Worm (Caenorhabditis elegans) whole organism, L3 larva: Measurements from ENCODE around the gene C04G6.11.
A peak's percentile ranks its signal among the peaks of the same experiment; 100 is the strongest.

Experiments
- R02D3.7 ChIP-seq: fragments of 150-350 bp; optimal IDR thresholded peaks from 2 replicates; lab custom pipeline; 2014; ENCODE audit warnings: missing biosample characterization, missing genetic modification characterization
- ZK546.5 ChIP-seq: sonication (generic microtip); optimal IDR thresholded peaks from 2 replicates; lab custom pipeline; 2017; ENCODE audit warnings: missing biosample characterization, missing genetic modification characterization
- aly-2 ChIP-seq: fragments of 150-350 bp; optimal IDR thresholded peaks from 2 replicates; lab custom pipeline; 2014; ENCODE audit warnings: missing biosample characterization, missing genetic modification characterization
- ama-1 ChIP-seq: fragments of 150-350 bp; optimal IDR thresholded peaks from 2 replicates; lab custom pipeline; 2018
- ceh-16 ChIP-seq: sonication (generic microtip); optimal IDR thresholded peaks from 2 replicates; lab custom pipeline; 2017; ENCODE audit warnings: missing biosample characterization, missing genetic modification characterization
- ceh-28 ChIP-seq: fragments of 150-350 bp; optimal IDR thresholded peaks from 2 replicates; lab custom pipeline; 2014; ENCODE audit warnings: missing biosample characterization, missing genetic modification reagents, missing genetic modification characterization
- ceh-82 ChIP-seq: fragments of 150-350 bp; optimal IDR thresholded peaks from 2 replicates; lab custom pipeline; 2014; ENCODE audit warnings: missing biosample characterization, missing genetic modification characterization
- ceh-9 ChIP-seq: sonication (generic microtip); optimal IDR thresholded peaks from 2 replicates; lab custom pipeline; 2018; ENCODE audit warnings: missing biosample characterization, missing genetic modification characterization
- daf-12 ChIP-seq: fragments of 150-350 bp; optimal IDR thresholded peaks from 2 replicates; lab custom pipeline; 2014; ENCODE audit warnings: missing biosample characterization, missing genetic modification reagents, missing genetic modification characterization
- egl-27 ChIP-seq: sonication (generic microtip); optimal IDR thresholded peaks from 4 replicates; lab custom pipeline; 2017; ENCODE audit warnings: missing biosample characterization, missing genetic modification reagents, missing genetic modification characterization
- egl-5 ChIP-seq: fragments of 150-350 bp; optimal IDR thresholded peaks from 2 replicates; lab custom pipeline; 2017; ENCODE audit warnings: missing biosample characterization, missing genetic modification reagents, missing genetic modification characterization, inconsistent platforms
- elt-1 ChIP-seq: fragments of 150-350 bp; optimal IDR thresholded peaks from 2 replicates; lab custom pipeline; 2014; ENCODE audit warnings: missing biosample characterization, missing genetic modification characterization
- elt-2 ChIP-seq: sonication (generic microtip); optimal IDR thresholded peaks from 2 replicates; lab custom pipeline; 2016; ENCODE audit warnings: missing genetic modification reagents, mild to moderate bottlenecking, missing genetic modification characterization, missing compliant biosample characterization
- elt-3 ChIP-seq, 3 experiments: fragments of 150-350 bp in 1 of 3; sonication (generic microtip) in 2 of 3; optimal IDR thresholded peaks; 2 replicates in 2 of 3; 4 replicates in 1 of 3; lab custom pipeline; 2014 to 2017; ENCODE audit warnings: missing biosample characterization in 3 of 3, missing genetic modification characterization in 3 of 3
- eor-1 ChIP-seq, 2 experiments: fragments of 150-350 bp; optimal IDR thresholded peaks; 2 replicates each; lab custom pipeline; 2014 to 2018; ENCODE audit warnings: missing biosample characterization in 2 of 2, missing genetic modification characterization in 2 of 2
- fkh-10 ChIP-seq: sonication (generic microtip); optimal IDR thresholded peaks from 2 replicates; lab custom pipeline; 2017; ENCODE audit warnings: missing biosample characterization, missing genetic modification reagents, missing genetic modification characterization
- fkh-2 ChIP-seq: fragments of 150-350 bp; optimal IDR thresholded peaks from 2 replicates; lab custom pipeline; 2014; ENCODE audit warnings: missing biosample characterization, missing genetic modification reagents, missing genetic modification characterization
- fos-1 ChIP-seq: fragments of 150-350 bp; optimal IDR thresholded peaks from 2 replicates; lab custom pipeline; 2014; ENCODE audit warnings: missing biosample characterization, missing genetic modification characterization
- hmg-11 ChIP-seq: sonication (generic microtip); optimal IDR thresholded peaks from 2 replicates; lab custom pipeline; 2016; ENCODE audit warnings: missing genetic modification characterization, missing compliant biosample characterization
- jun-1 ChIP-seq: fragments of 150-350 bp; optimal IDR thresholded peaks from 2 replicates; lab custom pipeline; 2014; ENCODE audit warnings: missing biosample characterization, missing genetic modification reagents, missing genetic modification characterization
- lin-15B ChIP-seq: fragments of 150-350 bp; optimal IDR thresholded peaks from 2 replicates; lab custom pipeline; 2014; ENCODE audit warnings: missing biosample characterization, missing genetic modification characterization
- lin-39 ChIP-seq: fragments of 150-350 bp; optimal IDR thresholded peaks from 2 replicates; lab custom pipeline; 2018; ENCODE audit warnings: missing biosample characterization, missing genetic modification reagents, missing genetic modification characterization
- lsy-12 ChIP-seq: sonication (generic microtip); optimal IDR thresholded peaks from 2 replicates; lab custom pipeline; 2016; ENCODE audit warnings: mild to moderate bottlenecking, missing genetic modification characterization, missing compliant biosample characterization
- mdl-1 ChIP-seq: fragments of 150-350 bp; optimal IDR thresholded peaks from 2 replicates; lab custom pipeline; 2014; ENCODE audit warnings: missing biosample characterization, missing genetic modification characterization
- mml-1 ChIP-seq: fragments of 150-350 bp; sonication (generic microtip); optimal IDR thresholded peaks from 3 replicates; lab custom pipeline; 2014; ENCODE audit warnings: missing biosample characterization, missing genetic modification characterization
- nfya-1 ChIP-seq: sonication (generic microtip); optimal IDR thresholded peaks from 2 replicates; lab custom pipeline; 2017; ENCODE audit warnings: missing genetic modification characterization, mild to moderate bottlenecking, missing compliant biosample characterization, antibody characterized with exemption, moderate library complexity; ENCODE audit not compliant: insufficient read depth
- nhr-11 ChIP-seq: fragments of 150-350 bp; optimal IDR thresholded peaks from 2 replicates; lab custom pipeline; 2014; ENCODE audit warnings: missing biosample characterization, missing genetic modification characterization
- nhr-12 ChIP-seq: fragments of 150-350 bp; optimal IDR thresholded peaks from 2 replicates; lab custom pipeline; 2014; ENCODE audit warnings: missing biosample characterization, missing genetic modification characterization
- nhr-23 ChIP-seq: fragments of 150-350 bp; optimal IDR thresholded peaks from 2 replicates; lab custom pipeline; 2014; ENCODE audit warnings: missing biosample characterization, missing genetic modification reagents, missing genetic modification characterization
- nhr-237 ChIP-seq: fragments of 150-350 bp; optimal IDR thresholded peaks from 2 replicates; lab custom pipeline; 2014; ENCODE audit warnings: missing biosample characterization, missing genetic modification characterization
- nhr-25 ChIP-seq: sonication (generic microtip); optimal IDR thresholded peaks from 2 replicates; lab custom pipeline; 2017; ENCODE audit warnings: missing biosample characterization, missing genetic modification characterization
- nhr-28 ChIP-seq: fragments of 150-350 bp; optimal IDR thresholded peaks from 2 replicates; lab custom pipeline; 2014; ENCODE audit warnings: missing biosample characterization, missing genetic modification characterization
- nhr-43 ChIP-seq: sonication (generic microtip); optimal IDR thresholded peaks from 2 replicates; lab custom pipeline; 2016; ENCODE audit warnings: mild to moderate bottlenecking, missing genetic modification characterization, missing compliant biosample characterization; ENCODE audit not compliant: poor library complexity, severe bottlenecking
- nhr-67 ChIP-seq: fragments of 150-350 bp; optimal IDR thresholded peaks from 2 replicates; lab custom pipeline; 2014; ENCODE audit warnings: missing biosample characterization, missing genetic modification characterization
- nhr-76 ChIP-seq: fragments of 150-350 bp; sonication (generic microtip); optimal IDR thresholded peaks from 5 replicates; lab custom pipeline; 2014; ENCODE audit warnings: missing biosample characterization, missing genetic modification characterization
- nhr-77 ChIP-seq: fragments of 150-350 bp; optimal IDR thresholded peaks from 2 replicates; lab custom pipeline; 2014; ENCODE audit warnings: missing biosample characterization, missing genetic modification characterization
- pha-4 ChIP-seq: fragments of 150-350 bp; optimal IDR thresholded peaks from 2 replicates; lab custom pipeline; 2014; ENCODE audit warnings: missing biosample characterization, missing genetic modification reagents, missing genetic modification characterization
- pqm-1 ChIP-seq: fragments of 150-350 bp; optimal IDR thresholded peaks from 2 replicates; lab custom pipeline; 2017; ENCODE audit warnings: missing biosample characterization, missing genetic modification characterization, inconsistent platforms
- sea-2 ChIP-seq: fragments of 150-350 bp; sonication (generic microtip); optimal IDR thresholded peaks from 4 replicates; lab custom pipeline; 2014; ENCODE audit warnings: missing biosample characterization, missing genetic modification reagents, missing genetic modification characterization
- skn-1 ChIP-seq: fragments of 150-350 bp; optimal IDR thresholded peaks from 2 replicates; lab custom pipeline; 2014; ENCODE audit warnings: missing biosample characterization, missing genetic modification characterization
- snpc-4 ChIP-seq: fragments of 150-350 bp; optimal IDR thresholded peaks from 2 replicates; lab custom pipeline; 2014; ENCODE audit warnings: missing biosample characterization, missing genetic modification characterization
- tbx-2 ChIP-seq: sonication (generic microtip); optimal IDR thresholded peaks from 2 replicates; lab custom pipeline; 2016; ENCODE audit warnings: mild to moderate bottlenecking, missing genetic modification characterization, missing compliant biosample characterization
- unc-39 ChIP-seq: sonication (generic microtip); optimal IDR thresholded peaks from 4 replicates; lab custom pipeline; 2017; ENCODE audit warnings: missing biosample characterization, missing genetic modification characterization
- zag-1 ChIP-seq: fragments of 150-350 bp; optimal IDR thresholded peaks from 2 replicates; lab custom pipeline; 2014; ENCODE audit warnings: missing biosample characterization, missing genetic modification characterization
- ztf-11 ChIP-seq: fragments of 150-350 bp; optimal IDR thresholded peaks from 2 replicates; lab custom pipeline; 2014; ENCODE audit warnings: missing biosample characterization, missing genetic modification characterization
- ztf-4 ChIP-seq: fragments of 150-350 bp; optimal IDR thresholded peaks from 2 replicates; lab custom pipeline; 2014; ENCODE audit warnings: missing biosample characterization, missing genetic modification characterization

C04G6.11 gene

DNA sequence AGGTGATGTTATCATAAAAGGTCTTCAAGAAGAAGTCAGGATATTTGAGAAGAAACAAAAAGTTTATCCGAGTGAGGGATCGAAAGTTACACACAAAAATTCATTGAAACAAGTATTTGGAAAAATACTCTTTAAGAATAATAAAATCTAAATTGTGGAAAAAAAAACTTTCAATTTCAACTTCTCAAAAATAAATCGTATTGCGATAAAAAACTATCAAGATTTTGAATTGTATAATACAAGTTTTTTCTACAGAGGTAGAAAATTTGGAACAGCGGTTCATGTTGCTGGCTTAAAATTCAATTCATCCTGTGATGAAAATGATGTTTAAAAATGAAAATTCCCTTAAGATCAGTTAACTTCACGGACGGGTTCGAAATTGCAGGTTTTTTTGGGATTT, 8.4 kb upstream of the C04G6.11 start, which contains the start of gene F09C12.8:
TSS of gene F09C12.8 (plus strand) at position 301 of the 400 bp plus-strand sequence.
- TF ChIP-seq R02D3.7 (no peak), jun-1 (tag; lab: Kevin White, UChicago) (no peak), nhr-25 (no peak), egl-27 (tag; lab: Kevin White, UChicago) (no peak), elt-2 (tag; lab: Kevin White, UChicago) (no peak), ceh-16 (tag; lab: Kevin White, UChicago) (no peak), daf-12 (tag; lab: Kevin White, UChicago) (no peak), sea-2 (no peak), fos-1 (no peak), snpc-4 (tag; lab: Kevin White, UChicago) (no peak), nhr-28 (tag; lab: Kevin White, UChicago) (no peak), unc-39 (tag; lab: Kevin White, UChicago) (no peak), ceh-9 (tag; lab: Kevin White, UChicago) (no peak), ceh-82 (tag; lab: Kevin White, UChicago) (no peak), ZK546.5 (tag; lab: Kevin White, UChicago) (no peak), elt-3 (tag; optimal IDR thresholded peaks at IDR 0.05; lab: Kevin White, UChicago) (no peak), nhr-11 (tag; lab: Kevin White, UChicago) (no peak), nhr-67 (tag; lab: Kevin White, UChicago) (no peak), skn-1 (no peak)

DNA sequence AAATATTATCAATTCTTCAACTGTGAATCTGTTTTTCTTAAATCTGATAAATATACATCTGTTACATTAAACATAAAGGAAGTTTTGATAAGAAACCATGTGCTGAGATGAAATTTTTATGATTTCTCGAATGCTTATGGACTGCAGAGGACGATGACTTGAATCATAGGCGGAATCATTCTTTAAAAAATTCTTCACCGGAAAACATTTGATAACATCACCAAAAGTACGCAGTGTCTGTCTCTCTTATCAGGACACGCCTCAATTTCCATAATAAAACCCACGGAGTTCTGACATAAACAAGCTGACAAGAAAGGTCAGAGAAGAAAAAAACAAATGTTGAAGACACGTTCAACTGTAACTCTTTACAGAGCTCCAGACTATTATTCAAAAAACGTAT, 6.1 kb upstream of the C04G6.11 start, which contains the start of gene F09C12.2:
TSS of gene F09C12.2 (plus strand) at position 320 of the 400 bp plus-strand sequence.
- no peak for TF ChIP-seq elt-1 (tag; lab: Kevin White, UChicago)
- TF ChIP-seq ama-1, result no peak
- TF ChIP-seq egl-5 (tag; lab: Kevin White, UChicago), result no peak
- peak; percentile 80 for TF ChIP-seq elt-2 (tag; lab: Kevin White, UChicago)
- TF ChIP-seq pqm-1 (tag; lab: Kevin White, UChicago), result peak; percentile 38
- no peak for TF ChIP-seq mml-1 (tag; lab: Kevin White, UChicago)
- TF ChIP-seq nhr-76, result no peak
- peak; percentile 38 for TF ChIP-seq pha-4 (tag; lab: Kevin White, UChicago)
- TF ChIP-seq jun-1 (tag; lab: Kevin White, UChicago), result peak; percentile 36

DNA sequence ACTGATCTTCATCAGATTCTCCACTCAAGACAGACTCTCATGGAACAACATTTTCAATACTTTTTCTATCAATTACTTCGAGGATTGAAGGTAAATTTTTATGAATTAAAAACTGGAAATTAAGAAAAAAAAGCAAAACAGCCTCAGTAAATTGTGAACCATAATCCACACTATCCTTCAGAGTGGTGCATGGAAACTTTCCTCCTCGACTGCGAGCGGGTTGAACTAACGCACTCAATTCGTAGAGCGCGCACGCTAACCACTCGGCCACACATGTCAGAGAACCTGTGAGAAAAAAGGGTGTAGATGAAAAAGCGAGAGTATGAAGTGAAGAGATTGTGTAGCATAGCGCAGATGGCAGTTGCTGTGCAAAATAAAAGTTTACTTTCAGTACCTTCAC, 1.4 kb upstream of the C04G6.11 start:
- TF ChIP-seq fkh-10 (GFP tag; lab: Kevin White, UChicago) (no peak), ZK546.5 (tag; lab: Kevin White, UChicago) (no peak), unc-39 (tag; lab: Kevin White, UChicago) (no peak), eor-1 (tag; optimal IDR thresholded peaks at IDR 0.05; lab: Kevin White, UChicago) (no peak), egl-5 (tag; lab: Kevin White, UChicago) (no peak), sea-2 (no peak), nhr-76 (no peak), mml-1 (tag; lab: Kevin White, UChicago) (no peak), R02D3.7 (no peak), ztf-11 (tag; lab: Kevin White, UChicago) (no peak), nhr-12 (tag; lab: Kevin White, UChicago) (no peak), nhr-11 (tag; lab: Kevin White, UChicago) (no peak), mdl-1 (tag; lab: Kevin White, UChicago) (no peak), aly-2 (tag; lab: Kevin White, UChicago) (peak; percentile 68), daf-12 (tag; lab: Kevin White, UChicago) (no peak), ztf-4 (peak; percentile 19), lin-15B (tag; lab: Kevin White, UChicago) (peak; percentile 6), egl-27 (tag; lab: Kevin White, UChicago) (peak; percentile 67), pqm-1 (tag; lab: Kevin White, UChicago) (no peak), lsy-12 (tag; lab: Kevin White, UChicago) (peak; percentile 78), elt-2 (tag; lab: Kevin White, UChicago) (peak; percentile 80), ama-1 (peak; percentile 20), jun-1 (tag; lab: Kevin White, UChicago) (peak; percentile 11), nhr-67 (tag; lab: Kevin White, UChicago) (no peak), ceh-28 (tag; lab: Kevin White, UChicago) (no peak), nhr-237 (tag; lab: Kevin White, UChicago) (no peak), nhr-77 (tag; lab: Kevin White, UChicago) (peak; percentile 34), ceh-16 (tag; lab: Kevin White, UChicago) (no peak), snpc-4 (tag; lab: Kevin White, UChicago) (peak; percentile 21), zag-1 (tag; lab: Kevin White, UChicago) (peak; percentile 4), elt-1 (tag; lab: Kevin White, UChicago) (no peak), fkh-2 (tag; lab: Kevin White, UChicago) (no peak), skn-1 (no peak), nhr-25 (no peak), lin-39 (peak; percentile 41), fos-1 (no peak), nfya-1 (tag; lab: Kevin White, UChicago) (peak; percentile 78), elt-3 (tag; optimal IDR thresholded peaks at IDR 0.05; lab: Kevin White, UChicago) (peak in 1 of 3 experiments; percentile 48), nhr-23 (tag; lab: Kevin White, UChicago) (peak; percentile 69), nhr-28 (tag; lab: Kevin White, UChicago) (no peak), nhr-43 (tag; lab: Kevin White, UChicago) (peak; percentile 87), hmg-11 (peak; percentile 83), tbx-2 (peak; percentile 75), ceh-82 (tag; lab: Kevin White, UChicago) (no peak)
